Worm (Caenorhabditis elegans) whole organism, early embryonic: Measurements from ENCODE around the gene clec-164.

Experiments
- F13C5.2 ChIP-seq: sonication (generic microtip); optimal IDR thresholded peaks from 2 replicates; lab custom pipeline; 2017; ENCODE audit warnings: mild to moderate bottlenecking, missing genetic modification characterization, inconsistent platforms, missing compliant biosample characterization
- aly-1 ChIP-seq: sonication (generic microtip); optimal IDR thresholded peaks from 2 replicates; lab custom pipeline; 2016; ENCODE audit warnings: missing genetic modification characterization, missing compliant biosample characterization
- ama-1 ChIP-seq: fragments of 150-350 bp; optimal IDR thresholded peaks from 2 replicates; lab custom pipeline; 2014
- ceh-13 ChIP-seq: fragments of 200-800 bp; sonication (Bioruptor generic); optimal IDR thresholded peaks from 2 replicates; lab custom pipeline; 2018; ENCODE audit warnings: mild to moderate bottlenecking, missing genetic modification characterization, missing compliant biosample characterization
- ets-7 ChIP-seq: sonication (generic microtip); optimal IDR thresholded peaks from 2 replicates; lab custom pipeline; 2016; ENCODE audit warnings: missing genotype, missing genetic modification characterization, missing compliant biosample characterization
- hmbx-1 ChIP-seq: sonication (generic microtip); optimal IDR thresholded peaks from 2 replicates; lab custom pipeline; 2016; ENCODE audit warnings: mild to moderate bottlenecking, missing genetic modification characterization, missing compliant biosample characterization
- hnd-1 ChIP-seq: sonication (generic microtip); optimal IDR thresholded peaks from 2 replicates; lab custom pipeline; 2016; ENCODE audit warnings: missing genetic modification characterization, missing compliant biosample characterization
- scrt-1 ChIP-seq: fragments of 200-800 bp; sonication (Bioruptor generic); IDR thresholded peaks from 2 replicates; pipeline ENCODE4 v1.3.6; 2022; ENCODE audit warnings: missing genetic modification characterization, missing compliant biosample characterization

ce11 chrIV:715433-715832 is 990 bp upstream of the clec-164 start:
- TF ChIP-seq ceh-13 (GFP tag; lab: Kevin White, UChicago) (no peak), ama-1 (no peak), scrt-1 (no peak), hmbx-1 (tag; lab: Kevin White, UChicago) (no peak), hnd-1 (tag; lab: Kevin White, UChicago) (no peak), ets-7 (no peak), F13C5.2 (tag; lab: Kevin White, UChicago) (no peak), aly-1 (tag; lab: Kevin White, UChicago) (no peak)
